Worm (Caenorhabditis elegans) whole organism, late embryonic: ENCODE measurements around the gene Y47A7.2.

Experiments used
- elt-2 ChIP-seq: sonication (generic microtip); optimal IDR thresholded peaks from 2 replicates; lab custom pipeline; 2016; ENCODE audit warnings: missing genetic modification reagents, missing genetic modification characterization, missing compliant biosample characterization
- hlh-30 ChIP-seq: sonication (generic microtip); optimal IDR thresholded peaks from 2 replicates; lab custom pipeline; 2017; ENCODE audit warnings: antibody characterized with exemption, missing genetic modification characterization, missing compliant biosample characterization; ENCODE audit not compliant: insufficient read depth
- nfya-1 ChIP-seq: sonication (generic microtip); optimal IDR thresholded peaks from 2 replicates; lab custom pipeline; 2017; ENCODE audit warnings: missing genetic modification characterization, mild to moderate bottlenecking, missing compliant biosample characterization, antibody characterized with exemption, moderate library complexity
- pha-2 ChIP-seq: sonication (generic microtip); optimal IDR thresholded peaks from 2 replicates; lab custom pipeline; 2017; ENCODE audit warnings: mild to moderate bottlenecking, missing genetic modification characterization, missing compliant biosample characterization
- pha-4 ChIP-seq: fragments of 150-350 bp; optimal IDR thresholded peaks from 2 replicates; lab custom pipeline; 2018; ENCODE audit warnings: missing biosample characterization, missing genetic modification reagents, missing genetic modification characterization
- rnt-1 ChIP-seq: sonication (generic microtip); optimal IDR thresholded peaks from 2 replicates; lab custom pipeline; 2016; ENCODE audit warnings: missing genetic modification characterization, missing compliant biosample characterization
- unc-55 ChIP-seq: sonication (generic microtip); optimal IDR thresholded peaks from 2 replicates; lab custom pipeline; 2017; ENCODE audit warnings: missing biosample characterization, missing genetic modification reagents, missing genetic modification characterization

DNA sequence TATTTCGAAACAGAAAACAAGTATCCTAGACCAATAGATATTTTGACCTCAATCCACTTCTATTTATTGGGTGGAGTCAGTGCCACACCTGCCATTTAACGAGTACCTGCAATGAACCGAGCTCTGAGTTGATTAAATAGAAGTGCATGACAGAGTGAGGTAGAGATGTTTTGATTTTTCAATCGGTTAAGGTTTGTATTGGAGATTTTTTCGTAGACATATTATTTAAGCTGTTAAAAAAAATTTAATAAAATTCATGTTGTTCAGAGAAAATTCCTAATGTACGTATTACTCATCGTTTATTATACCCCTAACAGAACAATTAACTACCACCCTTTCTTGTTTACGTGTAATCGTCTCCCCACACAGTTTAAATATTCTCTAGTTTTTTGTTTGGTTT, 42.6 kb downstream of the Y47A7.2 start, which contains the start of gene srx-38:
- no peak for TF ChIP-seq pha-4
- TF ChIP-seq nfya-1 (tag; lab: Kevin White, UChicago): no peak
- no peak for TF ChIP-seq hlh-30
- TF ChIP-seq pha-2 (tag; lab: Kevin White, UChicago): no peak
- no peak for TF ChIP-seq elt-2 (tag; lab: Kevin White, UChicago)
- TF ChIP-seq rnt-1 (tag; lab: Kevin White, UChicago): no peak
- TF ChIP-seq unc-55 (GFP tag; lab: Kevin White, UChicago): no peak
